Worm (Caenorhabditis elegans) whole organism, mixed stage, embryonic: ENCODE results near the gene F22H10.1.

Experiments
- elt-3 ChIP-seq: fragments of 150-350 bp; optimal IDR thresholded peaks from 2 replicates; lab custom pipeline; 2014; ENCODE audit warnings: missing biosample characterization, missing genetic modification characterization
- mep-1 ChIP-seq: fragments of 150-350 bp; optimal IDR thresholded peaks from 2 replicates; lab custom pipeline; 2017; ENCODE audit warnings: missing biosample characterization, missing genetic modification reagents, missing genetic modification characterization, inconsistent platforms
- sem-2 ChIP-seq: fragments of 200-800 bp; sonication (Bioruptor generic); optimal IDR thresholded peaks from 2 replicates; lab custom pipeline; 2018; ENCODE audit warnings: mild to moderate bottlenecking, missing genetic modification characterization, missing compliant biosample characterization
- snpc-4 ChIP-seq: fragments of 150-350 bp; optimal IDR thresholded peaks from 2 replicates; lab custom pipeline; 2014; ENCODE audit warnings: missing biosample characterization, missing genetic modification characterization
- unc-62 ChIP-seq: fragments of 150-350 bp; optimal IDR thresholded peaks from 2 replicates; lab custom pipeline; 2014; ENCODE audit warnings: missing biosample characterization, missing genetic modification reagents, missing genetic modification characterization

- TF ChIP-seq mep-1 (tag; lab: Kevin White, UChicago) (no peak), unc-62 (no peak), sem-2 (no peak), elt-3 (tag; lab: Kevin White, UChicago) (no peak), snpc-4 (no peak)
These were observed 24.1 kb upstream of the F22H10.1 start for ce11 chrX:16678097-16678496.
